Fruit fly (Drosophila melanogaster): ENCODE measurements around the gene Sfp24Bc.
A peak's percentile ranks its signal among the peaks of the same experiment; 100 is the strongest.

The Sfp24Bc gene

DNA sequence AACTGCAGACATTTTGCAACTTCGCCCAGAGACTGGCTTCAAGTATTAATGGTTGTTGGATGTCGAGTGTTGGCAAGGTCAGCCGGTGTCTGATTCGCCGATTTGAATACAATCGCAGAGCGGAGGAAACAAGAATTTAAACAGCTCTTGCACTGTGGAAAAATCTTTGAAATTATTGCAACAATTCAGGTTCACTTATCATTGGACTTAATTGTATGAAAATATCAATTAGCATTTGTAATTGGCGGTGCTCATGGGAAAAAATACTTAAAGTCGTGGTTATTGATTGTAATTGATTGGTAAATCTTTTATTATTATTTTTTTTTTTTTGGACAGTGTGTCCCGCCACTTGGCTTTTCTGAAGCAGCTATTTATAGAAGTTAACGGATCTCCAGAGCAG, 40.9 kb downstream of the Sfp24Bc start (continued):
- no peak for TF ChIP-seq pum (GFP tag; optimal IDR thresholded peaks at IDR 0.05)
- TF ChIP-seq CG6689 (GFP tag; IDR thresholded peaks at IDR 0.05), result peak; percentile 61
- 0 out of 2 replicates have a peak, but pooled peaks have one; percentile 27 for TF ChIP-seq ara (GFP tag; IDR thresholded peaks at IDR 0.05)
- TF ChIP-seq hkb (optimal IDR thresholded peaks at IDR 0.05), result no peak
- 0 out of 2 replicates have a peak, but pooled peaks have one; percentile 34 for TF ChIP-seq hkb (GFP tag; IDR thresholded peaks at IDR 0.05)
- TF ChIP-seq Hand (GFP tag; optimal IDR thresholded peaks at IDR 0.05), result no peak
- TF ChIP-seq CG31224 (GFP tag; IDR thresholded peaks at IDR 0.05), result peak; percentile 49
- peak; percentile 36 for TF ChIP-seq CG15514 (GFP tag; optimal IDR thresholded peaks at IDR 0.05)
- TF ChIP-seq CG4707 (GFP tag; optimal IDR thresholded peaks at IDR 0.05), result no peak
- peak; percentile 29 for TF ChIP-seq unpg (GFP tag; optimal IDR thresholded peaks at IDR 0.05)
- TF ChIP-seq CG18599 (GFP tag; optimal IDR thresholded peaks at IDR 0.05), result peak; percentile 28
- peak; percentile 82 for TF ChIP-seq Rfx (GFP tag; IDR thresholded peaks at IDR 0.05)
- TF ChIP-seq D19B (GFP tag; optimal IDR thresholded peaks at IDR 0.05), result peak; percentile 38
- no peak for TF ChIP-seq Sry-β (GFP tag; optimal IDR thresholded peaks at IDR 0.05)
- no peak for TF ChIP-seq Kr (GFP tag; optimal IDR thresholded peaks at IDR 0.05)
- peak; percentile 56 for TF ChIP-seq CG7839 (tag; optimal IDR thresholded peaks at IDR 0.05)
- TF ChIP-seq CG9215 (GFP tag; IDR thresholded peaks at IDR 0.05), result peak; percentile 66
- peak; percentile 8 for TF ChIP-seq NfI (GFP tag; optimal IDR thresholded peaks at IDR 0.05)
- TF ChIP-seq Fer3 (tag; optimal IDR thresholded peaks at IDR 0.05), result peak; percentile 43
- peak; percentile 38 for TF ChIP-seq ind (GFP tag; optimal IDR thresholded peaks at IDR 0.05)
- TF ChIP-seq CG17361 (GFP tag; IDR thresholded peaks at IDR 0.05), result 0 out of 3 replicates have a peak, but pooled peaks have one; percentile 21
- peak; percentile 46; the same call in 1 of the 2 replicates for TF ChIP-seq Taf1 (GFP tag; IDR thresholded peaks at IDR 0.05)
- TF ChIP-seq CG14014 (GFP tag; IDR thresholded peaks at IDR 0.05), result peak; percentile 53; the same call in 1 of the 2 replicates
- peak; percentile 5 for TF ChIP-seq CG12769 (tag; optimal IDR thresholded peaks at IDR 0.05)
- peak; percentile 13 for TF ChIP-seq CG12391 (tag; optimal IDR thresholded peaks at IDR 0.05)
- TF ChIP-seq fd3F (GFP tag; optimal IDR thresholded peaks at IDR 0.05), result peak; percentile 16
- TF ChIP-seq Sox102F (GFP tag; optimal IDR thresholded peaks at IDR 0.05), result peak; percentile 8
- no peak for TF ChIP-seq CG2202 (tag; optimal IDR thresholded peaks at IDR 0.05)
- TF ChIP-seq zfh1 (GFP tag; IDR thresholded peaks at IDR 0.05), result peak; percentile 45; the same call in 1 of the 3 replicates
- peak; percentile 26 for TF ChIP-seq CG4424 (GFP tag; optimal IDR thresholded peaks at IDR 0.05)
- TF ChIP-seq org-1 (GFP tag; optimal IDR thresholded peaks at IDR 0.05), result peak; percentile 7
- TF ChIP-seq CG31441 (GFP tag; IDR thresholded peaks at IDR 0.05), result 0 out of 2 replicates have a peak, but pooled peaks have one; percentile 23
- no peak for TF ChIP-seq emc (GFP tag; optimal IDR thresholded peaks at IDR 0.05)
- TF ChIP-seq CG7357 (GFP tag; IDR thresholded peaks at IDR 0.05), result peak; percentile 60; the same call in 1 of the 3 replicates
- peak; percentile 63 for TF ChIP-seq row (GFP tag; IDR thresholded peaks at IDR 0.05)
- no peak for TF ChIP-seq Usf (GFP tag; optimal IDR thresholded peaks at IDR 0.05)
- peak; percentile 79 for TF ChIP-seq Drgx (GFP tag; IDR thresholded peaks at IDR 0.05)
- peak; percentile 65 for TF ChIP-seq al (GFP tag; IDR thresholded peaks at IDR 0.05)
- TF ChIP-seq seq (GFP tag; IDR thresholded peaks at IDR 0.05), result 0 out of 2 replicates have a peak, but pooled peaks have one; percentile 35
- peak; percentile 46; the same call in 1 of the 2 replicates for TF ChIP-seq ranshi (GFP tag; IDR thresholded peaks at IDR 0.05)
- TF ChIP-seq Xbp1 (GFP tag; optimal IDR thresholded peaks at IDR 0.05), result peak; percentile 4
- peak; percentile 34 for TF ChIP-seq PHDP (tag; optimal IDR thresholded peaks at IDR 0.05)
- peak; percentile 43; the same call in 1 of the 3 replicates for TF ChIP-seq CG34422 (GFP tag; IDR thresholded peaks at IDR 0.05)
- TF ChIP-seq CkIIα-i1 (GFP tag; IDR thresholded peaks at IDR 0.05), result no peak
- peak; percentile 13 for TF ChIP-seq az2 (GFP tag; optimal IDR thresholded peaks at IDR 0.05)
- TF ChIP-seq Nf-YC (tag; optimal IDR thresholded peaks at IDR 0.05), result no peak
- TF ChIP-seq CG9932 (GFP tag; IDR thresholded peaks at IDR 0.05), result peak; percentile 70
- TF ChIP-seq lmd (GFP tag; IDR thresholded peaks at IDR 0.05), result peak; percentile 61; the same call in 1 of the 2 replicates
- no peak for TF ChIP-seq CG13296 (GFP tag; optimal IDR thresholded peaks at IDR 0.05)
- peak; percentile 49 for TF ChIP-seq CG14441 (GFP tag; IDR thresholded peaks at IDR 0.05)
- TF ChIP-seq Blimp-1 (GFP tag; optimal IDR thresholded peaks at IDR 0.05), result peak; percentile 18
